Fruit fly (Drosophila melanogaster) whole organism, prepupa: Measurements from ENCODE around the gene qtc.

Experiments used
- CG8632 ChIP-seq: fragments of 200-800 bp; sonication (Bioruptor generic); optimal IDR thresholded peaks from 3 replicates; lab custom pipeline; 2016; ENCODE audit warnings: missing biosample characterization, missing genetic modification characterization
- Ets96B ChIP-seq: fragments of 200-800 bp; optimal IDR thresholded peaks from 2 replicates; lab custom pipeline; 2019; ENCODE audit warnings: missing biosample characterization, mild to moderate bottlenecking, missing genetic modification characterization, moderate library complexity
- Hr39 ChIP-seq: fragments of 200-800 bp; sonication (Bioruptor generic); optimal IDR thresholded peaks from 2 replicates; lab custom pipeline; 2016; ENCODE audit warnings: missing biosample characterization, missing genetic modification characterization
- OdsH ChIP-seq: fragments of 200-800 bp; sonication (Bioruptor generic); optimal IDR thresholded peaks from 3 replicates; lab custom pipeline; 2016; ENCODE audit warnings: missing biosample characterization, missing genetic modification characterization
- dsx ChIP-seq: fragments of 200-800 bp; optimal IDR thresholded peaks from 3 replicates; lab custom pipeline; 2019; ENCODE audit warnings: missing biosample characterization, mild to moderate bottlenecking, missing genetic modification characterization, moderate library complexity; ENCODE audit not compliant: poor library complexity, severe bottlenecking

dm6 chr2L:5095350-5095962, 34.8 kb downstream of the qtc start:
- TF ChIP-seq OdsH (GFP tag; lab: Kevin White, UChicago) (no peak), CG8632 (no peak), Hr39 (no peak), dsx (no peak), Ets96B (tag; lab: Kevin White, UChicago) (no peak)
